Worm (Caenorhabditis elegans) whole organism, L1 larva: ENCODE measurements around the gene cyn-4.

ENCODE experiments used
- egl-27 ChIP-seq, 2 experiments: fragments of 150-350 bp in 1 of 2; sonication (generic microtip); optimal IDR thresholded peaks; 3 replicates each; lab custom pipeline; 2017 to 2018; ENCODE audit warnings: missing biosample characterization in 2 of 2, missing genetic modification characterization in 2 of 2, missing genetic modification reagents in 2 of 2
- grh-1 ChIP-seq: fragments of 200-800 bp; sonication (Bioruptor generic); IDR thresholded peaks from 2 replicates; pipeline ENCODE4 v1.3.6; 2022; ENCODE audit warnings: missing genetic modification reagents, missing genetic modification characterization, missing compliant biosample characterization
- jun-1 ChIP-seq: fragments of 150-350 bp; optimal IDR thresholded peaks from 2 replicates; lab custom pipeline; 2014; ENCODE audit warnings: missing biosample characterization, missing genetic modification reagents, missing genetic modification characterization
- lin-13 ChIP-seq: fragments of 150-350 bp; optimal IDR thresholded peaks from 2 replicates; lab custom pipeline; 2014; ENCODE audit warnings: missing biosample characterization, missing genetic modification reagents, missing genetic modification characterization
- lin-14 ChIP-seq: fragments of 200-800 bp; sonication (Bioruptor generic); optimal IDR thresholded peaks from 2 replicates; lab custom pipeline; 2018; ENCODE audit warnings: mild to moderate bottlenecking, missing genetic modification characterization, moderate library complexity, missing compliant biosample characterization
- lin-15B ChIP-seq: fragments of 150-350 bp; sonication (generic microtip); optimal IDR thresholded peaks from 3 replicates; lab custom pipeline; 2014; ENCODE audit warnings: missing biosample characterization, missing genetic modification characterization
- lin-39 ChIP-seq: fragments of 150-350 bp; optimal IDR thresholded peaks from 2 replicates; lab custom pipeline; 2014; ENCODE audit warnings: missing biosample characterization, missing genetic modification reagents, missing genetic modification characterization
- nhr-237 ChIP-seq: fragments of 150-350 bp; optimal IDR thresholded peaks from 2 replicates; lab custom pipeline; 2014; ENCODE audit warnings: missing biosample characterization, missing genetic modification characterization
- nhr-76 ChIP-seq: sonication (generic microtip); optimal IDR thresholded peaks from 2 replicates; lab custom pipeline; 2017; ENCODE audit warnings: missing biosample characterization, missing genetic modification characterization
- rnt-1 ChIP-seq: sonication (generic microtip); optimal IDR thresholded peaks from 2 replicates; lab custom pipeline; 2016; ENCODE audit warnings: mild to moderate bottlenecking, missing genetic modification characterization, moderate library complexity, missing compliant biosample characterization
- tbx-2 ChIP-seq: sonication (generic microtip); optimal IDR thresholded peaks from 2 replicates; lab custom pipeline; 2016; ENCODE audit warnings: missing genetic modification characterization, missing compliant biosample characterization
- unc-62 ChIP-seq: fragments of 150-350 bp; optimal IDR thresholded peaks from 2 replicates; lab custom pipeline; 2014; ENCODE audit warnings: missing biosample characterization, missing genetic modification reagents, missing genetic modification characterization
- unc-86 ChIP-seq: sonication (generic microtip); optimal IDR thresholded peaks from 2 replicates; lab custom pipeline; 2016; ENCODE audit warnings: missing genetic modification characterization, missing compliant biosample characterization

ce11 chrII:10888979-10889378 lies 16.6 kb upstream of the cyn-4 start, which contains the start of gene ptr-8:
- no peak for TF ChIP-seq lin-13 (GFP tag; lab: Kevin White, UChicago)
- no peak for TF ChIP-seq lin-15B (tag; lab: Kevin White, UChicago)
- TF ChIP-seq jun-1, result no peak
- TF ChIP-seq lin-14 (GFP tag; lab: Kevin White, UChicago), result no peak
- no peak for TF ChIP-seq nhr-237 (tag; lab: Kevin White, UChicago)
- no peak for TF ChIP-seq egl-27 (tag; optimal IDR thresholded peaks at IDR 0.05; lab: Kevin White, UChicago)
- no peak for TF ChIP-seq unc-86 (tag; lab: Kevin White, UChicago)
- no peak for TF ChIP-seq lin-39 (tag; lab: Kevin White, UChicago)
- TF ChIP-seq rnt-1 (tag; lab: Kevin White, UChicago), result no peak
- no peak for TF ChIP-seq tbx-2 (tag; lab: Kevin White, UChicago)
- TF ChIP-seq unc-62, result no peak
- no peak for TF ChIP-seq nhr-76 (tag; lab: Kevin White, UChicago)
- no peak for TF ChIP-seq grh-1 (GFP tag; lab: Robert Waterston, UW)
